Worm (Caenorhabditis elegans) whole organism, young adult: ENCODE measurements around the gene K02D3.1.
A peak's percentile ranks its signal among the peaks of the same experiment; 100 is the strongest.

ENCODE experiments used
- B0035.1 ChIP-seq: sonication (generic microtip); optimal IDR thresholded peaks from 2 replicates; lab custom pipeline; 2016; ENCODE audit warnings: missing genetic modification characterization, mild to moderate bottlenecking, missing compliant biosample characterization, missing genotype, missing genetic modification reagents
- B0261.1 ChIP-seq: sonication (generic microtip); optimal IDR thresholded peaks from 2 replicates; lab custom pipeline; 2016; ENCODE audit warnings: mild to moderate bottlenecking, missing genetic modification characterization, moderate library complexity, missing compliant biosample characterization
- B0336.3 ChIP-seq: fragments of 200-800 bp; sonication (Bioruptor generic); IDR thresholded peaks from 2 replicates; pipeline ENCODE4 v1.3.6; 2022; ENCODE audit warnings: missing genetic modification characterization, missing compliant biosample characterization
- F37B4.10 ChIP-seq: fragments of 200-800 bp; sonication (Bioruptor generic); IDR thresholded peaks from 2 replicates; pipeline ENCODE4 v1.3.6; 2022; ENCODE audit warnings: missing genetic modification characterization, missing compliant biosample characterization
- F52B5.7 ChIP-seq: sonication (generic microtip); optimal IDR thresholded peaks from 2 replicates; lab custom pipeline; 2016; ENCODE audit warnings: mild to moderate bottlenecking, missing genetic modification characterization, missing compliant biosample characterization
- K11D2.4 ChIP-seq: fragments of 200-800 bp; sonication (Bioruptor generic); IDR thresholded peaks from 2 replicates; pipeline ENCODE4 v1.3.6; 2022; ENCODE audit warnings: missing genetic modification reagents, missing genetic modification characterization, missing compliant biosample characterization
- K12H6.12 ChIP-seq: fragments of 200-800 bp; sonication (Bioruptor generic); optimal IDR thresholded peaks from 2 replicates; lab custom pipeline; 2018; ENCODE audit warnings: mild to moderate bottlenecking, missing genetic modification characterization, missing compliant biosample characterization
- T07F8.4 ChIP-seq: sonication (generic microtip); optimal IDR thresholded peaks from 2 replicates; lab custom pipeline; 2016; ENCODE audit warnings: mild to moderate bottlenecking, missing genetic modification characterization, moderate library complexity, missing compliant biosample characterization
- Y53F4B.3 ChIP-seq: fragments of 200-800 bp; sonication (Bioruptor generic); IDR thresholded peaks from 2 replicates; pipeline ENCODE4 v1.3.6; 2022; ENCODE audit warnings: missing genetic modification reagents, missing genetic modification characterization, missing compliant biosample characterization
- Y53G8AR.9 ChIP-seq: fragments of 200-800 bp; sonication (Bioruptor generic); conservative IDR thresholded peaks from 2 replicates; pipeline ENCODE4 v1.3.6; 2022; ENCODE audit warnings: missing genetic modification reagents, missing genetic modification characterization, missing compliant biosample characterization
- Y56A3A.18 ChIP-seq: fragments of 200-800 bp; sonication (Bioruptor generic); IDR thresholded peaks from 2 replicates; pipeline ENCODE4 v1.3.6; 2022; ENCODE audit warnings: missing genetic modification reagents, missing genetic modification characterization, missing compliant biosample characterization
- Y95B8A.8 ChIP-seq: fragments of 200-800 bp; sonication (Bioruptor generic); IDR thresholded peaks from 2 replicates; pipeline ENCODE4 v1.3.6; 2022; ENCODE audit warnings: missing genetic modification reagents, missing genetic modification characterization, missing compliant biosample characterization
- ZK185.1 ChIP-seq: sonication (generic microtip); optimal IDR thresholded peaks from 2 replicates; lab custom pipeline; 2016; ENCODE audit warnings: mild to moderate bottlenecking, missing genetic modification characterization, missing compliant biosample characterization; ENCODE audit not compliant: poor library complexity, severe bottlenecking
- akir-1 ChIP-seq: fragments of 200-800 bp; sonication (Bioruptor generic); optimal IDR thresholded peaks from 2 replicates; lab custom pipeline; 2018; ENCODE audit warnings: mild to moderate bottlenecking, missing genetic modification characterization, moderate library complexity, missing compliant biosample characterization
- ama-1 ChIP-seq, 3 experiments: fragments of 150-350 bp in 1 of 3; sonication (generic microtip) in 2 of 3; optimal IDR thresholded peaks; 2 replicates each; lab custom pipeline; 2014 to 2018; ENCODE audit warnings: missing biosample characterization in 2 of 3, missing genetic modification characterization in 2 of 3, missing genetic modification reagents in 2 of 3
- cebp-1 ChIP-seq, 2 experiments: fragments of 200-800 bp in 1 of 2; sonication (Bioruptor generic) in 1 of 2; sonication (generic microtip) in 1 of 2; IDR thresholded peaks in 1 of 2; optimal IDR thresholded peaks in 1 of 2; 2 replicates each; pipeline versions ENCODE4 v1.3.6 to Lab custom; 2017 to 2022; ENCODE audit warnings: missing compliant biosample characterization in 2 of 2, missing genetic modification characterization in 2 of 2, mild to moderate bottlenecking in 1 of 2, missing genetic modification reagents in 1 of 2, moderate library complexity in 1 of 2
- ceh-40 ChIP-seq: fragments of 200-800 bp; sonication (Bioruptor generic); IDR thresholded peaks from 2 replicates; pipeline ENCODE4 v1.3.6; 2022; ENCODE audit warnings: missing genetic modification characterization, missing compliant biosample characterization
- ceh-58 ChIP-seq: fragments of 200-800 bp; sonication (Bioruptor generic); IDR thresholded peaks from 2 replicates; pipeline ENCODE4 v1.3.6; 2022; ENCODE audit warnings: missing genetic modification characterization, missing compliant biosample characterization
- die-1 ChIP-seq: sonication (generic microtip); optimal IDR thresholded peaks from 2 replicates; lab custom pipeline; 2016; ENCODE audit warnings: missing genotype, mild to moderate bottlenecking, missing genetic modification characterization, missing compliant biosample characterization
- efl-1 ChIP-seq: fragments of 150-350 bp; optimal IDR thresholded peaks from 2 replicates; lab custom pipeline; 2014; ENCODE audit warnings: missing biosample characterization, missing genetic modification reagents, missing genetic modification characterization
- egl-18 ChIP-seq: fragments of 200-800 bp; sonication (Bioruptor generic); IDR thresholded peaks from 2 replicates; pipeline ENCODE4 v1.3.6; 2022; ENCODE audit warnings: missing genetic modification reagents, missing genetic modification characterization, missing compliant biosample characterization
- egrh-3 ChIP-seq: fragments of 200-800 bp; sonication (Bioruptor generic); IDR thresholded peaks from 2 replicates; pipeline ENCODE4 v1.3.6; 2022; ENCODE audit warnings: missing genetic modification reagents, missing genetic modification characterization, missing compliant biosample characterization
- ets-4 ChIP-seq: fragments of 200-800 bp; sonication (Bioruptor generic); optimal IDR thresholded peaks from 2 replicates; lab custom pipeline; 2018; ENCODE audit warnings: mild to moderate bottlenecking, missing genetic modification characterization, missing compliant biosample characterization
- gei-17 ChIP-seq: fragments of 200-800 bp; sonication (Bioruptor generic); optimal IDR thresholded peaks from 2 replicates; lab custom pipeline; 2018; ENCODE audit warnings: mild to moderate bottlenecking, missing genetic modification characterization, missing compliant biosample characterization
- hmg-1.2 ChIP-seq: fragments of 200-800 bp; sonication (Bioruptor generic); IDR thresholded peaks from 2 replicates; pipeline ENCODE4 v1.3.6; 2022; ENCODE audit warnings: missing genetic modification reagents, missing genetic modification characterization, missing compliant biosample characterization
- lag-1 ChIP-seq: fragments of 200-800 bp; sonication (Bioruptor generic); IDR thresholded peaks from 2 replicates; pipeline ENCODE4 v1.3.6; 2022; ENCODE audit warnings: missing genetic modification reagents, missing genetic modification characterization, missing compliant biosample characterization
- lin-40 ChIP-seq: sonication (generic microtip); optimal IDR thresholded peaks from 2 replicates; lab custom pipeline; 2016; ENCODE audit warnings: missing genetic modification characterization, mild to moderate bottlenecking, missing compliant biosample characterization, missing genotype, missing genetic modification reagents
- lir-1 ChIP-seq: fragments of 200-800 bp; sonication (Bioruptor generic); conservative IDR thresholded peaks from 2 replicates; pipeline ENCODE4 v1.3.6; 2022; ENCODE audit warnings: missing genetic modification reagents, missing genetic modification characterization, missing compliant biosample characterization
- lsy-27 ChIP-seq: sonication (generic microtip); optimal IDR thresholded peaks from 2 replicates; lab custom pipeline; 2017; ENCODE audit warnings: missing genetic modification characterization, mild to moderate bottlenecking, missing compliant biosample characterization, antibody characterized with exemption, missing genotype, borderline replicate concordance; ENCODE audit not compliant: insufficient read depth
- mcd-1 ChIP-seq: fragments of 200-800 bp; sonication (Bioruptor generic); IDR thresholded peaks from 2 replicates; pipeline ENCODE4 v1.3.6; 2022; ENCODE audit warnings: missing genetic modification reagents, missing genetic modification characterization, missing compliant biosample characterization
- mxl-1 ChIP-seq: sonication (generic microtip); optimal IDR thresholded peaks from 2 replicates; lab custom pipeline; 2016; ENCODE audit warnings: missing genetic modification characterization, missing compliant biosample characterization
- nhr-120 ChIP-seq: fragments of 200-800 bp; sonication (Bioruptor generic); IDR thresholded peaks from 2 replicates; pipeline ENCODE4 v1.3.6; 2022; ENCODE audit warnings: missing genetic modification characterization, missing compliant biosample characterization
- nhr-80 ChIP-seq: sonication (generic microtip); optimal IDR thresholded peaks from 2 replicates; lab custom pipeline; 2016; ENCODE audit warnings: missing genetic modification characterization, missing compliant biosample characterization
- nhr-90 ChIP-seq: sonication (generic microtip); optimal IDR thresholded peaks from 2 replicates; lab custom pipeline; 2016; ENCODE audit warnings: missing genotype, mild to moderate bottlenecking, missing genetic modification characterization, missing compliant biosample characterization
- pbrm-1 ChIP-seq: fragments of 200-800 bp; sonication (Bioruptor generic); IDR thresholded peaks from 2 replicates; pipeline ENCODE4 v1.3.6; 2022; ENCODE audit warnings: missing genetic modification reagents, missing genetic modification characterization, missing compliant biosample characterization
- rec-8 ChIP-seq, 2 experiments: sonication (generic microtip); optimal IDR thresholded peaks; 2 replicates each; lab custom pipeline; 2016; ENCODE audit warnings: mild to moderate bottlenecking in 2 of 2, missing genetic modification characterization in 2 of 2, missing genetic modification reagents in 2 of 2, missing genotype in 2 of 2, missing biosample characterization in 1 of 2, missing compliant biosample characterization in 1 of 2, moderate library complexity in 1 of 2
- rpc-1 ChIP-seq, 2 experiments: fragments of 150-350 bp in 1 of 2; sonication (generic microtip) in 1 of 2; optimal IDR thresholded peaks; 2 replicates each; lab custom pipeline; 2014 to 2018; ENCODE audit warnings: missing biosample characterization in 1 of 2, missing genetic modification characterization in 1 of 2, missing genetic modification reagents in 1 of 2, missing genotype in 1 of 2
- sea-2 ChIP-seq: fragments of 200-800 bp; sonication (Bioruptor generic); IDR thresholded peaks from 2 replicates; pipeline ENCODE4 v1.3.6; 2022; ENCODE audit warnings: missing genetic modification characterization, missing compliant biosample characterization
- tbp1 ChIP-seq: fragments of 200-800 bp; sonication (Bioruptor generic); optimal IDR thresholded peaks from 2 replicates; lab custom pipeline; 2018; ENCODE audit warnings: mild to moderate bottlenecking, missing genetic modification characterization, missing compliant biosample characterization
- unc-62 ChIP-seq: fragments of 150-350 bp; optimal IDR thresholded peaks from 2 replicates; lab custom pipeline; 2014; ENCODE audit warnings: missing biosample characterization, missing genetic modification reagents, missing genetic modification characterization
- xnd-1 ChIP-seq: sonication (generic microtip); optimal IDR thresholded peaks from 2 replicates; lab custom pipeline; 2016; ENCODE audit warnings: missing genotype, missing genetic modification reagents, missing genetic modification characterization, missing compliant biosample characterization
- ztf-22 ChIP-seq: fragments of 200-800 bp; sonication (Bioruptor generic); optimal IDR thresholded peaks from 2 replicates; lab custom pipeline; 2018; ENCODE audit warnings: mild to moderate bottlenecking, missing genetic modification characterization, moderate library complexity, missing compliant biosample characterization
- ztf-25 ChIP-seq: fragments of 200-800 bp; sonication (Bioruptor generic); IDR thresholded peaks from 2 replicates; pipeline ENCODE4 v1.3.6; 2022; ENCODE audit warnings: missing genetic modification reagents, missing genetic modification characterization, missing compliant biosample characterization

The K02D3.1 gene

ce11 chrX:13726874-13727343, 20.2 kb downstream of the K02D3.1 start, which contains the start of gene pix-1:
pix-1 (plus strand) TSS chrX:13727293.
- TF ChIP-seq F37B4.10 (GFP tag; lab: Robert Waterston, UW) (no peak), mcd-1 (GFP tag; lab: Robert Waterston, UW) (peak; percentile 96), nhr-90 (tag; lab: Kevin White, UChicago) (no peak), ZK185.1 (tag; lab: Kevin White, UChicago) (peak; percentile 18), lag-1 (GFP tag; lab: Robert Waterston, UW) (no peak), B0261.1 (peak; percentile 21), nhr-80 (tag; lab: Kevin White, UChicago) (peak; percentile 21), hmg-1.2 (GFP tag; lab: Robert Waterston, UW) (peak; percentile 95; the same call in 1 of the 2 replicates), lin-40 (tag; lab: Kevin White, UChicago) (no peak), K12H6.12 (tag; lab: Kevin White, UChicago) (peak; percentile 11)

ce11 chrX:13728991-13729390, 22.3 kb downstream of the K02D3.1 start:
- no peak for TF ChIP-seq F52B5.7
- no peak for TF ChIP-seq lsy-27 (tag; lab: Kevin White, UChicago)
- TF ChIP-seq Y53G8AR.9, result no peak
- TF ChIP-seq sea-2 (GFP tag; lab: Robert Waterston, UW), result no peak
- no peak for TF ChIP-seq cebp-1 (GFP tag; IDR thresholded peaks at IDR 0.05; lab: Robert Waterston, UW)
- no peak for TF ChIP-seq cebp-1 (tag; optimal IDR thresholded peaks at IDR 0.05; lab: Kevin White, UChicago)
- TF ChIP-seq nhr-90 (tag; lab: Kevin White, UChicago), result no peak
- TF ChIP-seq, all 124 proteins: peak for 0

- TF ChIP-seq ceh-58 (GFP tag; lab: Robert Waterston, UW) (0 out of 2 replicates have a peak, but pooled peaks have one; percentile 68), rec-8 (tag; optimal IDR thresholded peaks at IDR 0.05; lab: Kevin White, UChicago) (no peak), nhr-120 (GFP tag; lab: Robert Waterston, UW) (no peak), ztf-25 (0 out of 2 replicates have a peak, but pooled peaks have one; percentile 8), mcd-1 (GFP tag; lab: Robert Waterston, UW) (peak; percentile 34), xnd-1 (tag; lab: Kevin White, UChicago) (no peak), ets-4 (no peak), unc-62 (no peak), ceh-40 (GFP tag; lab: Robert Waterston, UW) (0 out of 2 replicates have a peak, but pooled peaks have one; percentile 56), mxl-1 (tag; lab: Kevin White, UChicago) (no peak), Y56A3A.18 (GFP tag; lab: Robert Waterston, UW) (peak; percentile 62; the same call in 1 of the 2 replicates), Y95B8A.8 (GFP tag; lab: Robert Waterston, UW) (no peak), lir-1 (GFP tag; lab: Robert Waterston, UW) (peak; percentile 43; the same call in 1 of the 2 replicates), K11D2.4 (no peak), rpc-1 (optimal IDR thresholded peaks at IDR 0.05; lab: Kevin White, UChicago) (peak; percentile 50), rpc-1 (tag; optimal IDR thresholded peaks at IDR 0.05; lab: Kevin White, UChicago) (peak; percentile 80), akir-1 (GFP tag; lab: Kevin White, UChicago) (no peak), ama-1 (optimal IDR thresholded peaks at IDR 0.05; lab: Kevin White, UChicago) (no peak), ama-1 (GFP tag; optimal IDR thresholded peaks at IDR 0.05; lab: Kevin White, UChicago) (peak in 1 of 2 experiments; percentile 30), T07F8.4 (tag; lab: Kevin White, UChicago) (no peak), die-1 (tag; lab: Kevin White, UChicago) (peak; percentile 51), egl-18 (GFP tag; lab: Robert Waterston, UW) (no peak), efl-1 (GFP tag; lab: Kevin White, UChicago) (no peak), B0336.3 (GFP tag; lab: Robert Waterston, UW) (no peak), B0261.1 (peak; percentile 61), egrh-3 (GFP tag; lab: Robert Waterston, UW) (no peak), tbp1 (peak; percentile 87), pbrm-1 (GFP tag; lab: Robert Waterston, UW) (peak; percentile 67), gei-17 (GFP tag; lab: Kevin White, UChicago) (no peak), Y53F4B.3 (GFP tag; lab: Robert Waterston, UW) (0 out of 2 replicates have a peak, but pooled peaks have one; percentile 31), B0035.1 (no peak), ztf-22 (GFP tag; lab: Kevin White, UChicago) (no peak)
Measured at ce11 chrX:13729724-13730123, 23.0 kb downstream of the K02D3.1 start.
